Worm (Caenorhabditis elegans) whole organism, L3 larva: ENCODE measurements around the gene C49F8.1.

Source experiments
- daf-12 ChIP-seq: fragments of 150-350 bp; optimal IDR thresholded peaks from 2 replicates; lab custom pipeline; 2014; ENCODE audit warnings: missing biosample characterization, missing genetic modification reagents, missing genetic modification characterization
- egl-27 ChIP-seq: sonication (generic microtip); optimal IDR thresholded peaks from 4 replicates; lab custom pipeline; 2017; ENCODE audit warnings: missing biosample characterization, missing genetic modification reagents, missing genetic modification characterization
- nhr-11 ChIP-seq: fragments of 150-350 bp; optimal IDR thresholded peaks from 2 replicates; lab custom pipeline; 2014; ENCODE audit warnings: missing biosample characterization, missing genetic modification characterization

DNA sequence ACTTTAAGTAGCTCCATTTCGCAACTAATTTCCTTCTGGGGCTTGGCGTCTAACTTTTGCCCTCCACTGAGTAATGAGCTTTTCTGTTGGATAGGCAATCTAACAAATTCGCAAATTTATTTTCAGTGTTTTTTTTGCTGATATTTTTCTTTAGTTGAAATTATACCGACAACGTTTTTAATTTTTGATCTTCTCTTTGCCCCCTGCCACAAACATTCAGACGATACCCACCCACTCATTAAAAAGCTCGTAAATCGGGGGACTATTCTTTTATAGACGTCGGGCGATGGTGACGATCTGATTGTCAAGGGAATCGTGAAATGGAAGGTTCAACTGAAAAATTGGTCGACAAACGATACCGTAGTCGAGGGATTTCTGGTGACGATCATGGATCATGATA, 41.1 kb downstream of the C49F8.1 start:
- TF ChIP-seq egl-27 (tag; lab: Kevin White, UChicago) (no peak), nhr-11 (tag; lab: Kevin White, UChicago) (no peak), daf-12 (tag; lab: Kevin White, UChicago) (no peak)
